Worm (Caenorhabditis elegans) whole organism, L1 larva: ENCODE measurements around the gene tnc-2.

Experiments used
- C34B4.2 ChIP-seq: sonication (generic microtip); optimal IDR thresholded peaks from 2 replicates; lab custom pipeline; 2017; ENCODE audit warnings: mild to moderate bottlenecking, missing genetic modification characterization, missing compliant biosample characterization
- alr-1 ChIP-seq: fragments of 200-800 bp; sonication (Bioruptor generic); optimal IDR thresholded peaks from 2 replicates; lab custom pipeline; 2018; ENCODE audit warnings: borderline replicate concordance, mild to moderate bottlenecking, missing genetic modification characterization, missing compliant biosample characterization
- blmp-1 ChIP-seq: fragments of 150-350 bp; optimal IDR thresholded peaks from 2 replicates; lab custom pipeline; 2014; ENCODE audit warnings: missing biosample characterization, missing genetic modification characterization
- ceh-63 ChIP-seq: fragments of 200-800 bp; sonication (Bioruptor generic); optimal IDR thresholded peaks from 2 replicates; lab custom pipeline; 2018; ENCODE audit warnings: mild to moderate bottlenecking, missing genetic modification characterization, missing compliant biosample characterization
- ceh-82 ChIP-seq, 3 experiments: fragments of 150-350 bp in 1 of 3; sonication (generic microtip) in 2 of 3; optimal IDR thresholded peaks; 2 replicates each; lab custom pipeline; 2014 to 2017; ENCODE audit warnings: missing biosample characterization in 3 of 3, missing genetic modification characterization in 3 of 3
- ceh-90 ChIP-seq: sonication (generic microtip); optimal IDR thresholded peaks from 2 replicates; lab custom pipeline; 2016; ENCODE audit warnings: missing genetic modification characterization, missing compliant biosample characterization
- ces-1 ChIP-seq: fragments of 150-350 bp; optimal IDR thresholded peaks from 2 replicates; lab custom pipeline; 2014; ENCODE audit warnings: missing biosample characterization, missing genetic modification reagents, missing genetic modification characterization
- dpl-1 ChIP-seq, 3 experiments: fragments of 150-350 bp in 2 of 3; sonication (generic microtip) in 1 of 3; optimal IDR thresholded peaks; 2 replicates each; lab custom pipeline; 2014 to 2017; ENCODE audit warnings: missing biosample characterization in 3 of 3, missing genetic modification characterization in 3 of 3, missing genetic modification reagents in 3 of 3
- efl-1 ChIP-seq, 4 experiments: fragments of 150-350 bp; optimal IDR thresholded peaks in 3 of 4; peaks in 1 of 4; 1 replicate in 1 of 4; 2 replicates in 3 of 4; lab custom pipeline; 2014; ENCODE audit warnings: missing biosample characterization in 2 of 4, missing genetic modification characterization in 2 of 4, missing genetic modification reagents in 2 of 4
- egl-13 ChIP-seq: sonication (generic microtip); optimal IDR thresholded peaks from 2 replicates; lab custom pipeline; 2016; ENCODE audit warnings: missing genotype, missing genetic modification reagents, missing genetic modification characterization, missing compliant biosample characterization
- egl-27 ChIP-seq, 2 experiments: fragments of 150-350 bp in 1 of 2; sonication (generic microtip); optimal IDR thresholded peaks; 3 replicates each; lab custom pipeline; 2017 to 2018; ENCODE audit warnings: missing biosample characterization in 2 of 2, missing genetic modification characterization in 2 of 2, missing genetic modification reagents in 2 of 2
- elt-3 ChIP-seq, 6 experiments: fragments of 150-350 bp in 1 of 6; sonication (generic microtip); optimal IDR thresholded peaks; 2 replicates each; lab custom pipeline; 2017 to 2018; ENCODE audit warnings: missing biosample characterization in 6 of 6, missing genetic modification characterization in 6 of 6, inconsistent platforms in 1 of 6
- fkh-10 ChIP-seq: sonication (generic microtip); optimal IDR thresholded peaks from 2 replicates; lab custom pipeline; 2017; ENCODE audit warnings: missing biosample characterization, missing genetic modification reagents, missing genetic modification characterization
- fos-1 ChIP-seq: fragments of 150-350 bp; optimal IDR thresholded peaks from 2 replicates; lab custom pipeline; 2014; ENCODE audit warnings: missing biosample characterization, missing genetic modification characterization
- hlh-17 ChIP-seq: fragments of 200-800 bp; sonication (Bioruptor generic); optimal IDR thresholded peaks from 2 replicates; lab custom pipeline; 2018; ENCODE audit warnings: missing genetic modification characterization, mild to moderate bottlenecking, missing compliant biosample characterization, moderate library complexity, borderline replicate concordance
- irx-1 ChIP-seq: sonication (generic microtip); optimal IDR thresholded peaks from 2 replicates; lab custom pipeline; 2016; ENCODE audit warnings: missing genetic modification characterization, missing compliant biosample characterization
- lin-14 ChIP-seq: fragments of 200-800 bp; sonication (Bioruptor generic); optimal IDR thresholded peaks from 2 replicates; lab custom pipeline; 2018; ENCODE audit warnings: mild to moderate bottlenecking, missing genetic modification characterization, moderate library complexity, missing compliant biosample characterization
- lin-15B ChIP-seq: fragments of 150-350 bp; sonication (generic microtip); optimal IDR thresholded peaks from 3 replicates; lab custom pipeline; 2014; ENCODE audit warnings: missing biosample characterization, missing genetic modification characterization
- lin-35 ChIP-seq, 2 experiments: fragments of 150-350 bp; optimal IDR thresholded peaks; 2 replicates each; lab custom pipeline; 2014; ENCODE audit warnings: missing biosample characterization in 2 of 2, missing genetic modification characterization in 2 of 2, missing genetic modification reagents in 2 of 2
- lin-39 ChIP-seq: fragments of 150-350 bp; optimal IDR thresholded peaks from 2 replicates; lab custom pipeline; 2014; ENCODE audit warnings: missing biosample characterization, missing genetic modification reagents, missing genetic modification characterization
- lsy-2 ChIP-seq, 2 experiments: fragments of 150-350 bp; optimal IDR thresholded peaks; 2 replicates each; lab custom pipeline; 2014; ENCODE audit warnings: missing biosample characterization in 2 of 2, missing genetic modification characterization in 2 of 2
- mab-9 ChIP-seq: fragments of 200-800 bp; sonication (Bioruptor generic); IDR thresholded peaks from 2 replicates; pipeline ENCODE4 v1.3.6; 2022; ENCODE audit warnings: missing genetic modification reagents, missing genetic modification characterization, missing compliant biosample characterization
- mdl-1 ChIP-seq, 2 experiments: fragments of 150-350 bp; optimal IDR thresholded peaks; 2 replicates each; lab custom pipeline; 2014 to 2017; ENCODE audit warnings: missing biosample characterization in 2 of 2, missing genetic modification characterization in 2 of 2, inconsistent platforms in 1 of 2
- mep-1 ChIP-seq: fragments of 150-350 bp; optimal IDR thresholded peaks from 2 replicates; lab custom pipeline; 2014; ENCODE audit warnings: missing biosample characterization, missing genetic modification characterization
- nhr-11 ChIP-seq: fragments of 150-350 bp; optimal IDR thresholded peaks from 2 replicates; lab custom pipeline; 2014; ENCODE audit warnings: missing biosample characterization, missing genetic modification characterization
- nhr-12 ChIP-seq: sonication (generic microtip); optimal IDR thresholded peaks from 2 replicates; lab custom pipeline; 2017; ENCODE audit warnings: missing biosample characterization, missing genetic modification characterization
- nhr-19 ChIP-seq: fragments of 200-800 bp; sonication (Bioruptor generic); conservative IDR thresholded peaks from 2 replicates; pipeline ENCODE4 v1.3.6; 2022; ENCODE audit warnings: missing genetic modification characterization, missing compliant biosample characterization
- nhr-20 ChIP-seq: sonication (generic microtip); optimal IDR thresholded peaks from 2 replicates; lab custom pipeline; 2016; ENCODE audit warnings: mild to moderate bottlenecking, missing genetic modification characterization, missing compliant biosample characterization
- nhr-237 ChIP-seq: fragments of 150-350 bp; optimal IDR thresholded peaks from 2 replicates; lab custom pipeline; 2014; ENCODE audit warnings: missing biosample characterization, missing genetic modification characterization
- nhr-71 ChIP-seq: sonication (generic microtip); optimal IDR thresholded peaks from 2 replicates; lab custom pipeline; 2016; ENCODE audit warnings: mild to moderate bottlenecking, missing genetic modification characterization, moderate library complexity, missing compliant biosample characterization
- nhr-76 ChIP-seq: sonication (generic microtip); optimal IDR thresholded peaks from 2 replicates; lab custom pipeline; 2017; ENCODE audit warnings: missing biosample characterization, missing genetic modification characterization
- nhr-77 ChIP-seq: fragments of 150-350 bp; optimal IDR thresholded peaks from 2 replicates; lab custom pipeline; 2014; ENCODE audit warnings: missing biosample characterization, missing genetic modification characterization
- nhr-85 ChIP-seq: sonication (generic microtip); peaks from one replicate; lab custom pipeline; 2016; ENCODE audit warnings: missing genetic modification characterization, inconsistent platforms, missing compliant biosample characterization
- nhr-90 ChIP-seq: sonication (generic microtip); optimal IDR thresholded peaks from 2 replicates; lab custom pipeline; 2016; ENCODE audit warnings: mild to moderate bottlenecking, missing genetic modification characterization, missing compliant biosample characterization; ENCODE audit not compliant: poor library complexity
- pag-3 ChIP-seq: sonication (generic microtip); optimal IDR thresholded peaks from 2 replicates; lab custom pipeline; 2017; ENCODE audit warnings: missing genetic modification characterization, mild to moderate bottlenecking, missing compliant biosample characterization, antibody characterized with exemption, borderline replicate concordance; ENCODE audit not compliant: insufficient read depth
- rnt-1 ChIP-seq: sonication (generic microtip); optimal IDR thresholded peaks from 2 replicates; lab custom pipeline; 2016; ENCODE audit warnings: mild to moderate bottlenecking, missing genetic modification characterization, moderate library complexity, missing compliant biosample characterization
- skn-1 ChIP-seq: fragments of 150-350 bp; optimal IDR thresholded peaks from 2 replicates; lab custom pipeline; 2014; ENCODE audit warnings: missing biosample characterization, missing genetic modification characterization
- snu-23 ChIP-seq: sonication (generic microtip); optimal IDR thresholded peaks from 2 replicates; lab custom pipeline; 2016; ENCODE audit warnings: missing genetic modification characterization, missing compliant biosample characterization
- sup-37 ChIP-seq: fragments of 200-800 bp; sonication (Bioruptor generic); optimal IDR thresholded peaks from 2 replicates; lab custom pipeline; 2018; ENCODE audit warnings: mild to moderate bottlenecking, missing genetic modification characterization, missing compliant biosample characterization
- swsn-7 ChIP-seq: sonication (generic microtip); optimal IDR thresholded peaks from 2 replicates; lab custom pipeline; 2016; ENCODE audit warnings: missing genetic modification characterization, missing compliant biosample characterization
- unc-130 ChIP-seq: fragments of 150-350 bp; optimal IDR thresholded peaks from 2 replicates; lab custom pipeline; 2017; ENCODE audit warnings: missing biosample characterization, missing genetic modification characterization, inconsistent platforms
- unc-30 ChIP-seq: sonication (generic microtip); optimal IDR thresholded peaks from 2 replicates; lab custom pipeline; 2017; ENCODE audit warnings: missing biosample characterization, missing genetic modification characterization
- unc-98 ChIP-seq: fragments of 200-800 bp; sonication (Bioruptor generic); IDR thresholded peaks from 2 replicates; pipeline ENCODE4 v1.3.6; 2022; ENCODE audit warnings: missing genetic modification characterization, missing compliant biosample characterization
- vab-15 ChIP-seq: sonication (generic microtip); optimal IDR thresholded peaks from 2 replicates; lab custom pipeline; 2017; ENCODE audit warnings: missing genotype, mild to moderate bottlenecking, missing genetic modification characterization, missing compliant biosample characterization
- xbp-1 ChIP-seq: sonication (generic microtip); optimal IDR thresholded peaks from 2 replicates; lab custom pipeline; 2016; ENCODE audit warnings: missing genetic modification characterization, missing compliant biosample characterization
- zip-4 ChIP-seq: fragments of 200-800 bp; sonication (Bioruptor generic); optimal IDR thresholded peaks from 2 replicates; lab custom pipeline; 2018; ENCODE audit warnings: mild to moderate bottlenecking, missing genetic modification characterization, moderate library complexity, missing compliant biosample characterization
- ztf-11 ChIP-seq, 2 experiments: sonication (generic microtip); optimal IDR thresholded peaks; 2 replicates each; lab custom pipeline; 2016 to 2017; ENCODE audit warnings: missing genetic modification characterization in 2 of 2, missing biosample characterization in 1 of 2, missing compliant biosample characterization in 1 of 2

tnc-2 gene

DNA sequence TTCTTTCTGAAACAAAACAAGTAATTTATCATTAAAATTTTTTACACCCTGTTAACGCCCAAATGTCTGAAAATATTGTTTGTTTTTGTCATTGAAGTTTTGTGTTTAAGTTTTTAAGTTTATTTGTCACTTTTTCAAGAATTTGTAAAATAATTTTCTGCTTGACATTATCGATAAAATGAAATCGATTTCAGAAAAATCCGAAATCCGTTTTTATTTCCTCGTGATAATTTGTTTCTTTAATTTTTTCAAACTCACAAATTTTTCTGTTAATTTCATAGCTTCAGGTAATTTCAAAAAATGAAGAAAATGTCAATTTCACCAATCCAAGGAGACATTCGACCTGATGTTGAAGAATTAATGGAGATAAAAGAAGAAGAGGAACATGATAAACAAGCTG, 29.3 kb downstream of the tnc-2 start, which contains the start of gene ZK666.12:
TSS of gene ZK666.12 (plus strand) at position 301 of the 400 bp plus-strand sequence.
- TF ChIP-seq ztf-11 (tag; optimal IDR thresholded peaks at IDR 0.05; lab: Kevin White, UChicago), result no peak
- TF ChIP-seq C34B4.2 (tag; lab: Kevin White, UChicago), result no peak
- TF ChIP-seq zip-4 (GFP tag; lab: Kevin White, UChicago), result no peak
- TF ChIP-seq unc-30, result no peak
- no peak for TF ChIP-seq nhr-12
- no peak for TF ChIP-seq ceh-90 (tag; lab: Kevin White, UChicago)

DNA sequence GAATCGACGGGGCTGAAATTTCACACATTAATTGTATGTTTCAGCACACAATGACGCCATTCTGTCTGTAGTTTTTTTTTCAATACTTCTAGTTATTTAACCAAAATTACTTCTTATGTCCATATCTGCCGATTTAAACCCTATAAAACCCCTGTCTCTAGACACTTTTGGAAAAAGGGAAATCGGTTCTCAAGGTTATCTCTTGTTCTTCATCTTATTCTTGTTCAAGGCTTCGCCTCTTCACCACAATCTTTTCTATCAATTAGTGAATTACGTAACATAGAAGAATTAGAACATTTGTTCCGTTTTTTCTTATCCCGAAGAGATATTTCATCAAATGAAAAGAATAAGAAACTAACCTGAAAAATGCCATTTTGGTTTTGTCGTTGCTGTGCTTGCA, 34.0 kb downstream of the tnc-2 start:
- TF ChIP-seq nhr-85 (tag; lab: Kevin White, UChicago), result no peak
- no peak for TF ChIP-seq lin-14 (GFP tag; lab: Kevin White, UChicago)
- peak; percentile 85 for TF ChIP-seq blmp-1 (tag; lab: Kevin White, UChicago)
- TF ChIP-seq sup-37 (GFP tag; lab: Kevin White, UChicago), result no peak
- no peak for TF ChIP-seq lin-35 (GFP tag; optimal IDR thresholded peaks at IDR 0.05; lab: Kevin White, UChicago)
- TF ChIP-seq vab-15 (tag; lab: Kevin White, UChicago), result no peak
- no peak for TF ChIP-seq snu-23 (GFP tag; lab: Kevin White, UChicago)
- TF ChIP-seq, all 84 proteins: peak for 1

DNA sequence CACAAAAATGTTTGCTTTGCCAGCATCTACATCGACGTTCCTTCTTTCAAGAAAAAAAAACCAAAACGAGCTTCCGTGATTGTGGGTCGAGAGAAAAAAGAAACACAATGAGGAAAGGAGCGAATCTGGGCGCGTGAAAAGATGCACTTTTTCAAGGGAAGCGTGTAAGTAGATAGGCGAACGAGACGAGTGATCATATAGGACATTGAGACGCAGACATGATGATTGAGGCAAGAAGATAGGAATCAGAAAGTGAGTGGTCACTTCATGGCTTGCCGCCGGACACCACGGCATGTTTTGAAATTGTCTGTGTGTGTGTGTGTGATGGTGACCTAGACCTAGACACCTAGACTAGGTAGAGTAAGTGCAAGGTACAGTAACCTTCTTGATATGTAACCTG, 34.9 kb downstream of the tnc-2 start:
- TF ChIP-seq hlh-17 (GFP tag; lab: Kevin White, UChicago), result no peak
- peak; percentile 4 for TF ChIP-seq xbp-1
- no peak for TF ChIP-seq ceh-63
- no peak for TF ChIP-seq lin-39
- peak in 1 of 2 experiments; percentile 65 for TF ChIP-seq mdl-1 (tag; optimal IDR thresholded peaks at IDR 0.05; lab: Kevin White, UChicago)
- no peak for TF ChIP-seq unc-98 (GFP tag; lab: Robert Waterston, UW)
- peak; percentile 11 for TF ChIP-seq nhr-77 (tag; lab: Kevin White, UChicago)
- peak; percentile 59 for TF ChIP-seq snu-23 (GFP tag; lab: Kevin White, UChicago)
- peak; percentile 71 for TF ChIP-seq rnt-1 (tag; lab: Kevin White, UChicago)
- TF ChIP-seq nhr-90 (tag; lab: Kevin White, UChicago), result peak; percentile 1
- TF ChIP-seq alr-1 (tag; lab: Kevin White, UChicago), result no peak
- TF ChIP-seq fkh-10 (GFP tag; lab: Kevin White, UChicago), result no peak
- TF ChIP-seq irx-1 (tag; lab: Kevin White, UChicago), result peak; percentile 33
- TF ChIP-seq nhr-85 (tag; lab: Kevin White, UChicago), result peak; percentile 94
- TF ChIP-seq nhr-20 (tag; lab: Kevin White, UChicago), result peak; percentile 61
- TF ChIP-seq mab-9 (GFP tag; lab: Robert Waterston, UW), result no peak
- peak; percentile 20 to 31 for TF ChIP-seq lin-35 (GFP tag; optimal IDR thresholded peaks at IDR 0.05; lab: Kevin White, UChicago)
- no peak for TF ChIP-seq egl-13 (tag; lab: Kevin White, UChicago)
- TF ChIP-seq nhr-19 (GFP tag; lab: Robert Waterston, UW), result no peak
- TF ChIP-seq ceh-82 (tag; optimal IDR thresholded peaks at IDR 0.05; lab: Kevin White, UChicago), result peak in 1 of 3 experiments; percentile 40
- no peak for TF ChIP-seq fos-1
- TF ChIP-seq ces-1, result no peak
- no peak for TF ChIP-seq dpl-1 (GFP tag; optimal IDR thresholded peaks at IDR 0.05; lab: Kevin White, UChicago)
- no peak for TF ChIP-seq lin-15B (tag; lab: Kevin White, UChicago)
- peak; percentile 22 for TF ChIP-seq swsn-7 (tag; lab: Kevin White, UChicago)
- TF ChIP-seq egl-27 (tag; optimal IDR thresholded peaks at IDR 0.05; lab: Kevin White, UChicago), result no peak
- TF ChIP-seq efl-1 (optimal IDR thresholded peaks at IDR 0.05; lab: Kevin White, UChicago), result peak; percentile 19 to 24
- TF ChIP-seq efl-1 (GFP tag; optimal IDR thresholded peaks at IDR 0.05 in 1 of 2; lab: Kevin White, UChicago), result no peak
- TF ChIP-seq nhr-237 (tag; lab: Kevin White, UChicago), result no peak
- TF ChIP-seq unc-130 (tag; lab: Kevin White, UChicago), result no peak
- TF ChIP-seq nhr-76, result no peak
- peak; percentile 92 for TF ChIP-seq lin-14 (GFP tag; lab: Kevin White, UChicago)
- TF ChIP-seq nhr-71 (tag; lab: Kevin White, UChicago), result peak; percentile 58
- peak; percentile 94 for TF ChIP-seq blmp-1 (tag; lab: Kevin White, UChicago)
- peak; percentile 62 for TF ChIP-seq mep-1 (tag; lab: Kevin White, UChicago)
- peak; percentile 18 to 41 for TF ChIP-seq lsy-2 (tag; optimal IDR thresholded peaks at IDR 0.05; lab: Kevin White, UChicago)
- no peak for TF ChIP-seq nhr-11 (tag; lab: Kevin White, UChicago)
- TF ChIP-seq skn-1 (tag; lab: Kevin White, UChicago), result peak; percentile 8
- peak in 2 of 6 experiments; percentile 26 to 57 for TF ChIP-seq elt-3 (tag; optimal IDR thresholded peaks at IDR 0.05; lab: Kevin White, UChicago)
- TF ChIP-seq pag-3 (tag; lab: Kevin White, UChicago), result no peak
- TF ChIP-seq ztf-11 (tag; optimal IDR thresholded peaks at IDR 0.05; lab: Kevin White, UChicago), result no peak
